Fruit fly (Drosophila melanogaster): Measurements from ENCODE around the gene CG8043.

dm6 chr3R:8635778-8636177 lies 40.9 kb upstream of the CG8043 start, which contains the start of gene Or85e:
- no peak for TF ChIP-seq CG8301 (tag; optimal IDR thresholded peaks at IDR 0.05)
- TF ChIP-seq CG13204 (GFP tag; optimal IDR thresholded peaks at IDR 0.05): no peak
- TF ChIP-seq CG14655 (GFP tag; optimal IDR thresholded peaks at IDR 0.05): no peak
- no peak for TF ChIP-seq CG4496 (GFP tag; IDR thresholded peaks at IDR 0.05)
- TF ChIP-seq gl (tag; optimal IDR thresholded peaks at IDR 0.05): no peak
- TF ChIP-seq CG10348 (GFP tag; IDR thresholded peaks at IDR 0.05): no peak
